Worm (Caenorhabditis elegans): ENCODE data around the gene dos-2.
A peak's percentile ranks its signal among the peaks of the same experiment; 100 is the strongest.

dos-2 gene

ce11 chrII:3952368-3952767 lies 23.7 kb upstream of the dos-2 start:
- TF ChIP-seq nhr-25 (tag; optimal IDR thresholded peaks at IDR 0.05; ENCODE audit: borderline replicate concordance, insufficient read depth) (peak; percentile 49), pqm-1 (tag; optimal IDR thresholded peaks at IDR 0.05) (no peak), F37D6.2 (tag; optimal IDR thresholded peaks at IDR 0.05) (no peak), skn-1 (tag; optimal IDR thresholded peaks at IDR 0.05) (no peak), aha-1 (tag) (peak; percentile 45), daf-8 (GFP tag; IDR thresholded peaks at IDR 0.05) (no peak), F10B5.3 (tag; optimal IDR thresholded peaks at IDR 0.05) (no peak), nhr-111 (GFP tag; optimal IDR thresholded peaks at IDR 0.05) (no peak), unc-62 (GFP tag; optimal IDR thresholded peaks at IDR 0.05 in 1 of 2) (peak in 1 of 2 experiments; percentile 60), unc-62 (tag; optimal IDR thresholded peaks at IDR 0.05) (no peak), nhr-28 (tag; optimal IDR thresholded peaks at IDR 0.05) (peak; percentile 73), ceh-82 (tag; optimal IDR thresholded peaks at IDR 0.05) (no peak), spr-1 (tag; optimal IDR thresholded peaks at IDR 0.05) (no peak), daf-16 (GFP tag; optimal IDR thresholded peaks at IDR 0.05) (no peak), daf-16 (tag; optimal IDR thresholded peaks at IDR 0.05) (peak; percentile 72), ceh-62 (tag; optimal IDR thresholded peaks at IDR 0.05) (no peak), nhr-77 (tag; optimal IDR thresholded peaks at IDR 0.05) (peak; percentile 30), Y48G9A.11 (GFP tag; IDR thresholded peaks at IDR 0.05) (no peak), ceh-44 (GFP tag; IDR thresholded peaks at IDR 0.05) (no peak), ztf-7 (tag; optimal IDR thresholded peaks at IDR 0.05) (no peak), lsy-2 (tag; optimal IDR thresholded peaks at IDR 0.05) (no peak), R02D3.7 (tag; optimal IDR thresholded peaks at IDR 0.05) (no peak), mes-2 (tag; optimal IDR thresholded peaks at IDR 0.05; ENCODE audit: poor library complexity, severe bottlenecking) (no peak), nhr-11 (tag; optimal IDR thresholded peaks at IDR 0.05) (peak; percentile 49), dve-1 (tag; optimal IDR thresholded peaks at IDR 0.05; ENCODE audit: insufficient read depth) (peak; percentile 61), attf-4 (tag; optimal IDR thresholded peaks at IDR 0.05) (no peak)

- TF ChIP-seq zip-11 (GFP tag; IDR thresholded peaks at IDR 0.05) (no peak), mdl-1 (tag; optimal IDR thresholded peaks at IDR 0.05) (no peak), R02D3.7 (tag; optimal IDR thresholded peaks at IDR 0.05) (no peak), nhr-77 (tag; optimal IDR thresholded peaks at IDR 0.05) (no peak), php-3 (GFP tag; IDR thresholded peaks at IDR 0.05) (peak; percentile 91), nhr-28 (tag; optimal IDR thresholded peaks at IDR 0.05) (peak; percentile 45), madf-9 (GFP tag; conservative IDR thresholded peaks at IDR 0.05) (no peak), lin-39 (tag; optimal IDR thresholded peaks at IDR 0.05) (no peak), Y75B8A.6 (GFP tag; IDR thresholded peaks at IDR 0.05) (no peak), ceh-32 (tag; optimal IDR thresholded peaks at IDR 0.05; ENCODE audit: poor library complexity) (no peak), snpc-1.2 (GFP tag; IDR thresholded peaks at IDR 0.05) (no peak), daf-12 (tag; optimal IDR thresholded peaks at IDR 0.05) (no peak), tag-97 (GFP tag; IDR thresholded peaks at IDR 0.05) (no peak), fos-1 (tag; optimal IDR thresholded peaks at IDR 0.05) (no peak), lsy-2 (tag; optimal IDR thresholded peaks at IDR 0.05) (peak in 1 of 2 experiments; percentile 47), dve-1 (tag; optimal IDR thresholded peaks at IDR 0.05; ENCODE audit: insufficient read depth) (peak; percentile 77), Y105C5A.15 (GFP tag; IDR thresholded peaks at IDR 0.05) (no peak), daf-8 (GFP tag; IDR thresholded peaks at IDR 0.05) (no peak), ZK546.5 (tag; optimal IDR thresholded peaks at IDR 0.05) (no peak), zip-2 (tag; optimal IDR thresholded peaks at IDR 0.05) (no peak), sdz-12 (GFP tag; optimal IDR thresholded peaks at IDR 0.05) (no peak), ceh-20 (GFP tag; IDR thresholded peaks at IDR 0.05) (peak; percentile 66), daf-16 (GFP tag; optimal IDR thresholded peaks at IDR 0.05) (no peak), daf-16 (tag; optimal IDR thresholded peaks at IDR 0.05) (peak; percentile 89), mep-1 (tag; optimal IDR thresholded peaks at IDR 0.05) (peak; percentile 49), fkh-10 (GFP tag; optimal IDR thresholded peaks at IDR 0.05) (no peak), pqm-1 (tag; optimal IDR thresholded peaks at IDR 0.05) (peak; percentile 22), mxl-2 (GFP tag; conservative IDR thresholded peaks at IDR 0.05) (no peak), skn-1 (tag; optimal IDR thresholded peaks at IDR 0.05) (no peak), lir-3 (tag; optimal IDR thresholded peaks at IDR 0.05) (no peak), daf-19 (GFP tag; conservative IDR thresholded peaks at IDR 0.05) (no peak), attf-4 (tag; optimal IDR thresholded peaks at IDR 0.05) (no peak), pha-4 (GFP tag; IDR thresholded peaks at IDR 0.05) (no peak), pha-4 (tag; optimal IDR thresholded peaks at IDR 0.05) (no peak), T26A8.4 (GFP tag; IDR thresholded peaks at IDR 0.05) (no peak), hmg-1.1 (GFP tag; IDR thresholded peaks at IDR 0.05) (no peak)
These were observed 23.1 kb upstream of the dos-2 start for ce11 chrII:3952967-3953366.
